Worm (Caenorhabditis elegans): ENCODE measurements around the gene pps-1.

The pps-1 gene

DNA sequence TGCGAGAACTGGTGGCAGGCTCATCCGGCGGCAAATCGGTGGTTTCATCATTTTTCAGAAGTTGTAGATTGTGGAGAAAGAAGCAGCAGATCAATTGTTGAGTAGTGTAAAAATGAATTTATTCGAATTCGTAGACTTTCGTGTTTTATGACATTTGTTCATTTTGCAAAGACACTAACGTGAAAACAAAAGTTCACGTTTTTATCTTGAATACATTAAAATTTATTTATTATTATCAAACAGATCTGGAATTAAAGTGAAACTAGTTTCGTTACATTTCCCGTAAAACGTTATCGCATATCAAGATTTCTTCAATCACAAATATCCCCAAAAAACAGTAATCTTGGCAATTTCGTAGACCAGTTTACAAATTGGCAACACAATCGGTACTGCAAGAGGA lies 14.9 kb upstream of the pps-1 start, which contains the start of gene T14G10.8:
TSS of gene T14G10.8 (minus strand) at position 101 of the 400 bp plus-strand sequence.
- TF ChIP-seq unc-42 (tag; optimal IDR thresholded peaks at IDR 0.05): no peak
- TF ChIP-seq pha-2 (tag; optimal IDR thresholded peaks at IDR 0.05): no peak
- no peak for TF ChIP-seq C08G9.2 (tag; optimal IDR thresholded peaks at IDR 0.05)
- no peak for TF ChIP-seq ceh-34 (tag; optimal IDR thresholded peaks at IDR 0.05)
- no peak for TF ChIP-seq ama-1 (optimal IDR thresholded peaks at IDR 0.05)
- no peak for TF ChIP-seq hlh-13 (GFP tag; optimal IDR thresholded peaks at IDR 0.05)

- TF ChIP-seq hlh-15 (tag; optimal IDR thresholded peaks at IDR 0.05) (no peak), lin-11 (tag; optimal IDR thresholded peaks at IDR 0.05) (no peak), F13H6.1 (tag; optimal IDR thresholded peaks at IDR 0.05) (no peak), sdc-2 (tag; optimal IDR thresholded peaks at IDR 0.05) (no peak), fkh-6 (tag; optimal IDR thresholded peaks at IDR 0.05) (no peak), unc-3 (GFP tag; conservative IDR thresholded peaks at IDR 0.05) (no peak), unc-3 (tag; optimal IDR thresholded peaks at IDR 0.05) (no peak), elt-2 (tag; optimal IDR thresholded peaks at IDR 0.05) (no peak), ceh-30 (tag; optimal IDR thresholded peaks at IDR 0.05) (no peak), unc-42 (tag; optimal IDR thresholded peaks at IDR 0.05) (no peak), fkh-10 (GFP tag; optimal IDR thresholded peaks at IDR 0.05) (no peak)
Observed at ce11 chrIV:10148938-10149337, 12.9 kb upstream of the pps-1 start, which contains the start of gene pigs-1. Gene pigs-1, minus strand, starts transcription at chrIV:10149038.

ce11 chrIV:10150552-10151004 lies 11.2 kb upstream of the pps-1 start, which contains the start of gene tsp-12:
Gene tsp-12, minus strand, starts transcription at chrIV:10150602.
- TF ChIP-seq zip-5 (tag; optimal IDR thresholded peaks at IDR 0.05) (no peak), unc-42 (tag; optimal IDR thresholded peaks at IDR 0.05) (peak; percentile 29), ceh-34 (tag; optimal IDR thresholded peaks at IDR 0.05) (peak; percentile 15)

- TF ChIP-seq C38D4.7 (GFP tag; optimal IDR thresholded peaks at IDR 0.05) (no peak), ama-1 (optimal IDR thresholded peaks at IDR 0.05) (no peak), unc-42 (tag; optimal IDR thresholded peaks at IDR 0.05) (peak; percentile 84), npax-4 (tag; optimal IDR thresholded peaks at IDR 0.05) (no peak), hlh-30 (tag; optimal IDR thresholded peaks at IDR 0.05; ENCODE audit: insufficient read depth) (no peak), nfya-1 (tag; optimal IDR thresholded peaks at IDR 0.05) (peak; percentile 28), fax-1 (tag; optimal IDR thresholded peaks at IDR 0.05) (no peak)
Observed at ce11 chrIV:10151439-10151997, 10.3 kb upstream of the pps-1 start, which contains the start of gene copg-1. Gene copg-1, plus strand, starts transcription at chrIV:10151947.

DNA sequence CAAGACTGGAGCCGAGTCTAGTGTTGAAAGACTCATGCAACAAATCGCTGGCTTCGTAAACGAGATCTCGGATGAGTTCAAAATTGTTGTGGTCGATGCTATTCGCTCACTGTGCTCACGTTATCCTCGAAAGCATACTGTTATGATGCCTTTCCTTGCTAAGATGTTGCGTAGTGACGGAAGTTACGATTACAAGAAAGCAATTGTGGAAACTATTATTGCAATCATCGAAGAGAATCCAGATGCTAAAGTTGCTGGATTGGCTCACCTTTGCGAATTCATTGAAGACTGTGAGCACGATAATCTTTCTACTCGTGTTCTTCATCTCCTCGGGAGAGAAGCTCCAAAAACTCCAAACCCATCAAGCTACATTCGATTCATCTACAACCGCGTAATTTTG lies 8.3 kb upstream of the pps-1 start:
- TF ChIP-seq dmd-4 (tag; optimal IDR thresholded peaks at IDR 0.05; ENCODE audit: borderline replicate concordance): no peak
- TF ChIP-seq unc-3 (GFP tag; conservative IDR thresholded peaks at IDR 0.05): no peak
- no peak for TF ChIP-seq unc-3 (tag; optimal IDR thresholded peaks at IDR 0.05)
- no peak for TF ChIP-seq sox-2 (GFP tag; IDR thresholded peaks at IDR 0.05)
- no peak for TF ChIP-seq lim-6 (tag; optimal IDR thresholded peaks at IDR 0.05)
- TF ChIP-seq ttx-3 (tag; optimal IDR thresholded peaks at IDR 0.05): no peak
- no peak for TF ChIP-seq npax-4 (tag; optimal IDR thresholded peaks at IDR 0.05)
- TF ChIP-seq hlh-8 (tag; optimal IDR thresholded peaks at IDR 0.05): no peak
- no peak for TF ChIP-seq tbx-2 (tag; optimal IDR thresholded peaks at IDR 0.05)
- no peak for TF ChIP-seq ceh-19 (GFP tag; optimal IDR thresholded peaks at IDR 0.05)
- TF ChIP-seq rnt-1 (tag; optimal IDR thresholded peaks at IDR 0.05): no peak

DNA sequence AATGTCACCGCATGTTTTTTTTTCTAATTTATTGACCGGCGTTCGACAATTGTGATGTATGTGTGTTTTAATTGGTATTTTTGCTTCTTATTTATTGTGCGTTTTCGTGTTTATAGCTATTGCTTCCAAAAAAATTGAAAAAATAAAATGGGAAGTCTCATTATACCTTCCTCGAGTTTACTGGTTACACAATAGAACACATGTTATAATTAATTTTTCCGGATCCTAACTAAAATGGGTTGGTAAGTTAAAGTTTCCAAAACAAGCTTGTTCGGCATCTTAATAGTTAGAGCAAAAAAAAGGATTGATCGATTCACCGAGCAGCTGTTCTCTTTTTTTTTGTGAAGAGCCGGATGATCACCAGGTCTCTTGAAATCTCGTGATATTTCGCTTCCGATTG lies 6.3 kb upstream of the pps-1 start, which contains the start of gene ttr-54:
TSS of gene ttr-54 (plus strand) at position 301 of the 400 bp plus-strand sequence.
- TF ChIP-seq ztf-16 (tag; optimal IDR thresholded peaks at IDR 0.05): no peak
- no peak for TF ChIP-seq nfya-1 (tag; optimal IDR thresholded peaks at IDR 0.05)
- no peak for TF ChIP-seq madf-2 (tag; optimal IDR thresholded peaks at IDR 0.05)
- TF ChIP-seq fax-1 (tag; optimal IDR thresholded peaks at IDR 0.05): no peak
- no peak for TF ChIP-seq eyg-1 (tag; optimal IDR thresholded peaks at IDR 0.05)
- TF ChIP-seq pax-1 (tag; optimal IDR thresholded peaks at IDR 0.05): no peak
- TF ChIP-seq ceh-14 (tag; optimal IDR thresholded peaks at IDR 0.05): no peak
- TF ChIP-seq sox-2 (GFP tag; IDR thresholded peaks at IDR 0.05): no peak
- TF ChIP-seq unc-55 (GFP tag; optimal IDR thresholded peaks at IDR 0.05): no peak
- no peak for TF ChIP-seq ceh-18 (tag; optimal IDR thresholded peaks at IDR 0.05)
- TF ChIP-seq unc-86 (tag; optimal IDR thresholded peaks at IDR 0.05): no peak
- TF ChIP-seq ceh-31 (tag; optimal IDR thresholded peaks at IDR 0.05): no peak
- no peak for TF ChIP-seq mec-3 (tag; optimal IDR thresholded peaks at IDR 0.05; ENCODE audit: borderline replicate concordance)
- TF ChIP-seq hlh-8 (tag; optimal IDR thresholded peaks at IDR 0.05): no peak
- no peak for TF ChIP-seq unc-3 (GFP tag; conservative IDR thresholded peaks at IDR 0.05)
- no peak for TF ChIP-seq unc-3 (tag; optimal IDR thresholded peaks at IDR 0.05)
- no peak for TF ChIP-seq elt-4 (tag; optimal IDR thresholded peaks at IDR 0.05)
- TF ChIP-seq pqm-1 (tag; optimal IDR thresholded peaks at IDR 0.05): no peak

Measured in whole organism, late embryonic.